Fruit fly (Drosophila melanogaster): ENCODE measurements around the gene sty.
A peak's percentile ranks its signal among the peaks of the same experiment; 100 is the strongest.

Gene sty

DNA sequence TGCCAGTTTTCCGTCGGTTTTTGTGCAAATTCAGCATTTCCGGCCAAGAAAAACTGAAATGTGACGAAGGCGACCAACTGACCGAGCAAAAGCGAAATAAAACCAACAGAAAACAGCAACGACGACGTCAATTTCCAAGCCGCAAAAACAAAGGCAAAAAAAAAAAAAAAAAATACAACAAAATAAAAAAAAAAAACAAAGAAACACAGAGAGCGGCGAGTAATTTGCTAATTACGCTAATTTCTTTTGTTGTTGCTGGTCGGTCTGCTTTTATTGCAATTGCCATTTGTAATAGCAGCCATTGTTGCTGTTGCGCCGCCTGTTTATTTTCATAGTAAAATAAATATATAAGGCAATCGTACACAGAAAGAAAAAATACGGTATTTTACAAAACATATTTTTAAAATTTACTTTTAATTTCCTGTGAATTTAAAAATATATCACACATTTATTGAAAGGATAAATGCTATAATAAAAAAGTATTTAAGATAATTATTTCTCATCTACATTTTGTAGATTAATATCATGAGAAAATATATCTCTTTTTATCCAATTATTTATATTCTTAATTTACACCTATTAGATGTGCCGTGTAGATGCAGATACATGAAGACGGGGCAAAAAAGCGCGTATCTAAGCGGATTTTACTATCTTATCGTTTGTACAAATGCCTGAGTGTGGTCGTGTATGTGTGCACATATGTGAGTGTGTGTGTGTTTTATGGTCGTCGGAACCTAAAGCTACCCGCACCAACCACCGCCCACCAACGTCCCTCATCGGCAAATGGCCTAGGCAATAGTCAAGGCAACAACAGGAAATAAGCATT is 12.3 kb upstream of the sty start (continued):
- peak; percentile 13 for TF ChIP-seq CG4820 (GFP tag; optimal IDR thresholded peaks at IDR 0.05)
- TF ChIP-seq CG6854 (GFP tag; optimal IDR thresholded peaks at IDR 0.05), result no peak
- no peak for TF ChIP-seq CG34224 (GFP tag; IDR thresholded peaks at IDR 0.05; ENCODE audit: partially characterized antibody)
- TF ChIP-seq wdn (GFP tag; IDR thresholded peaks at IDR 0.05), result no peak
- no peak for TF ChIP-seq CG31224 (GFP tag; IDR thresholded peaks at IDR 0.05)
- no peak for TF ChIP-seq en (GFP tag; optimal IDR thresholded peaks at IDR 0.05)
- TF ChIP-seq CG34422 (GFP tag; IDR thresholded peaks at IDR 0.05), result no peak
- no peak for TF ChIP-seq kay (GFP tag; optimal IDR thresholded peaks at IDR 0.05)
- TF ChIP-seq trem (tag; optimal IDR thresholded peaks at IDR 0.05), result no peak
- TF ChIP-seq Xrp1 (GFP tag; IDR thresholded peaks at IDR 0.05), result peak; percentile 41; the same call in 1 of the 2 replicates
- TF ChIP-seq Oli (tag; optimal IDR thresholded peaks at IDR 0.05), result peak; percentile 58
- TF ChIP-seq B-H2 (GFP tag; optimal IDR thresholded peaks at IDR 0.05), result peak; percentile 24
- TF ChIP-seq chinmo (GFP tag; IDR thresholded peaks at IDR 0.05; ENCODE audit: partially characterized antibody), result no peak
- no peak for TF ChIP-seq lbe (GFP tag; optimal IDR thresholded peaks at IDR 0.05)
- no peak for TF ChIP-seq ase (GFP tag; IDR thresholded peaks at IDR 0.05)
- no peak for TF ChIP-seq ro (GFP tag; IDR thresholded peaks at IDR 0.05)
- TF ChIP-seq CG11695 (GFP tag; IDR thresholded peaks at IDR 0.05), result peak; percentile 73; the same call in 2 of the 3 replicates
- no peak for TF ChIP-seq YL-1 (GFP tag; optimal IDR thresholded peaks at IDR 0.05)
- 0 out of 2 replicates have a peak, but pooled peaks have one; percentile 36 for TF ChIP-seq CG14667 (GFP tag; IDR thresholded peaks at IDR 0.05)
- peak; percentile 70 for TF ChIP-seq cg (GFP tag; optimal IDR thresholded peaks at IDR 0.05)
- peak; percentile 46 for TF ChIP-seq Ssrp (tag; optimal IDR thresholded peaks at IDR 0.05)
- TF ChIP-seq Dref (GFP tag; IDR thresholded peaks at IDR 0.05), result no peak
- TF ChIP-seq ftz-f1 (GFP tag; optimal IDR thresholded peaks at IDR 0.05), result peak; percentile 64
- peak; percentile 36; the same call in 1 of the 2 replicates for TF ChIP-seq E2f2 (GFP tag; IDR thresholded peaks at IDR 0.05)
- peak; percentile 59; the same call in 2 of the 3 replicates for TF ChIP-seq row (GFP tag; IDR thresholded peaks at IDR 0.05)
- no peak for TF ChIP-seq zfh1 (GFP tag; IDR thresholded peaks at IDR 0.05)
- 0 out of 2 replicates have a peak, but pooled peaks have one; percentile 47 for TF ChIP-seq CG3847 (GFP tag; IDR thresholded peaks at IDR 0.05)
- TF ChIP-seq CG30431 (GFP tag; optimal IDR thresholded peaks at IDR 0.05), result no peak
- TF ChIP-seq CG13894 (tag; optimal IDR thresholded peaks at IDR 0.05), result peak; percentile 36
- TF ChIP-seq Hmr (GFP tag; optimal IDR thresholded peaks at IDR 0.05), result peak; percentile 34
- peak; percentile 68 for TF ChIP-seq CG13424 (tag; optimal IDR thresholded peaks at IDR 0.05)
- no peak for TF ChIP-seq CG31365 (tag; optimal IDR thresholded peaks at IDR 0.05)
- peak; percentile 26 for TF ChIP-seq CG10543 (GFP tag; optimal IDR thresholded peaks at IDR 0.05)
- TF ChIP-seq p53 (GFP tag; optimal IDR thresholded peaks at IDR 0.05), result no peak
- no peak for TF ChIP-seq pfk (GFP tag; optimal IDR thresholded peaks at IDR 0.05)
- TF ChIP-seq CG10654 (GFP tag; optimal IDR thresholded peaks at IDR 0.05), result no peak
- peak; percentile 43 for TF ChIP-seq CG4424 (GFP tag; optimal IDR thresholded peaks at IDR 0.05)
- TF ChIP-seq gce (GFP tag; IDR thresholded peaks at IDR 0.05), result no peak
- peak; percentile 81 for TF ChIP-seq CoRest (tag; optimal IDR thresholded peaks at IDR 0.05)
- TF ChIP-seq Elba2 (GFP tag; optimal IDR thresholded peaks at IDR 0.05), result no peak
- TF ChIP-seq CG4854 (GFP tag; optimal IDR thresholded peaks at IDR 0.05), result no peak
- TF ChIP-seq sima (GFP tag; optimal IDR thresholded peaks at IDR 0.05), result no peak
- TF ChIP-seq CG12299 (tag; optimal IDR thresholded peaks at IDR 0.05), result no peak
- peak; percentile 5 for TF ChIP-seq Jarid2 (GFP tag; optimal IDR thresholded peaks at IDR 0.05)
- TF ChIP-seq lmd (GFP tag; IDR thresholded peaks at IDR 0.05), result peak; percentile 69
- peak; percentile 83 for TF ChIP-seq gem (tag; optimal IDR thresholded peaks at IDR 0.05)
- TF ChIP-seq CG9817 (tag; optimal IDR thresholded peaks at IDR 0.05), result no peak
- no peak for TF ChIP-seq zfh2 (GFP tag; optimal IDR thresholded peaks at IDR 0.05)
- no peak for TF ChIP-seq Asciz (GFP tag; optimal IDR thresholded peaks at IDR 0.05)
- no peak for TF ChIP-seq yki (optimal IDR thresholded peaks at IDR 0.05)
